Worm (Caenorhabditis elegans): ENCODE results near the gene F56A11.6.

F56A11.6 gene

ce11 chrIV:604144-604543, 22.1 kb upstream of the F56A11.6 start, which contains the start of gene col-102:
Gene col-102 (plus strand): TSS chrIV:604444.
- no peak for TF ChIP-seq sptf-1 (tag; optimal IDR thresholded peaks at IDR 0.05)
- TF ChIP-seq nhr-28 (tag; optimal IDR thresholded peaks at IDR 0.05): no peak
- TF ChIP-seq ham-2 (GFP tag; optimal IDR thresholded peaks at IDR 0.05): no peak
- TF ChIP-seq M03D4.4 (tag; optimal IDR thresholded peaks at IDR 0.05): no peak
- no peak for TF ChIP-seq unc-120 (tag; optimal IDR thresholded peaks at IDR 0.05; ENCODE audit: poor library complexity, severe bottlenecking)
- no peak for TF ChIP-seq nhr-237 (tag; optimal IDR thresholded peaks at IDR 0.05)

ce11 chrIV:603543-603942, 21.5 kb upstream of the F56A11.6 start, which contains the start of gene prmt-4:
Gene prmt-4 (minus strand): TSS chrIV:603643.
- no peak for TF ChIP-seq nhr-12 (tag; optimal IDR thresholded peaks at IDR 0.05)
- no peak for TF ChIP-seq mep-1 (tag; optimal IDR thresholded peaks at IDR 0.05)
- no peak for TF ChIP-seq lin-32 (GFP tag; optimal IDR thresholded peaks at IDR 0.05)
- TF ChIP-seq snpc-4 (tag; optimal IDR thresholded peaks at IDR 0.05): no peak
- TF ChIP-seq ceh-83 (GFP tag; optimal IDR thresholded peaks at IDR 0.05): no peak
- TF ChIP-seq unc-62 (GFP tag; optimal IDR thresholded peaks at IDR 0.05): no peak
- TF ChIP-seq lin-13 (tag; optimal IDR thresholded peaks at IDR 0.05): no peak
- TF ChIP-seq ham-2 (GFP tag; optimal IDR thresholded peaks at IDR 0.05): no peak
- TF ChIP-seq ces-1 (GFP tag; optimal IDR thresholded peaks at IDR 0.05): no peak
- TF ChIP-seq unc-39 (tag; optimal IDR thresholded peaks at IDR 0.05): no peak
- TF ChIP-seq lsy-2 (tag; optimal IDR thresholded peaks at IDR 0.05): no peak
- no peak for TF ChIP-seq flh-1 (GFP tag; optimal IDR thresholded peaks at IDR 0.05)

ce11 chrIV:601595-601994, 19.6 kb upstream of the F56A11.6 start, which contains the start of gene srt-59:
Gene srt-59 (minus strand): TSS chrIV:601695.
- TF ChIP-seq blmp-1 (tag; optimal IDR thresholded peaks at IDR 0.05) (no peak), sptf-1 (tag; optimal IDR thresholded peaks at IDR 0.05) (no peak), sem-2 (GFP tag; optimal IDR thresholded peaks at IDR 0.05) (no peak), ceh-43 (GFP tag; optimal IDR thresholded peaks at IDR 0.05) (no peak), elt-3 (tag; optimal IDR thresholded peaks at IDR 0.05) (no peak), snpc-4 (tag; optimal IDR thresholded peaks at IDR 0.05) (no peak), mls-2 (tag; optimal IDR thresholded peaks at IDR 0.05) (no peak), nhr-76 (tag; optimal IDR thresholded peaks at IDR 0.05) (no peak), nhr-12 (tag; optimal IDR thresholded peaks at IDR 0.05) (no peak), unc-39 (tag; optimal IDR thresholded peaks at IDR 0.05) (no peak), nhr-28 (tag; optimal IDR thresholded peaks at IDR 0.05) (no peak), tbx-8 (GFP tag; optimal IDR thresholded peaks at IDR 0.05) (no peak), elt-1 (tag; optimal IDR thresholded peaks at IDR 0.05; ENCODE audit: borderline replicate concordance, insufficient read depth) (no peak), bed-3 (GFP tag; optimal IDR thresholded peaks at IDR 0.05) (no peak), flh-1 (GFP tag; optimal IDR thresholded peaks at IDR 0.05) (no peak), ham-2 (GFP tag; optimal IDR thresholded peaks at IDR 0.05) (no peak), M03D4.4 (tag; optimal IDR thresholded peaks at IDR 0.05) (no peak), lin-32 (GFP tag; optimal IDR thresholded peaks at IDR 0.05) (no peak), ces-1 (GFP tag; optimal IDR thresholded peaks at IDR 0.05) (no peak)

ce11 chrIV:596292-596952, 14.4 kb upstream of the F56A11.6 start, which contains the start of the genes C18H7.7 and C18H7.11:
Gene C18H7.7 (minus strand): TSS chrIV:596392.
Gene C18H7.11 (plus strand): TSS chrIV:596902.
- no peak for TF ChIP-seq elt-1 (tag; optimal IDR thresholded peaks at IDR 0.05; ENCODE audit: borderline replicate concordance, insufficient read depth)
- no peak for TF ChIP-seq cnd-1 (tag; optimal IDR thresholded peaks at IDR 0.05)
- TF ChIP-seq ceh-83 (GFP tag; optimal IDR thresholded peaks at IDR 0.05): no peak

ce11 chrIV:594840-595239, 12.8 kb upstream of the F56A11.6 start:
- no peak for TF ChIP-seq ztf-11 (tag; optimal IDR thresholded peaks at IDR 0.05)
- TF ChIP-seq cnd-1 (tag; optimal IDR thresholded peaks at IDR 0.05): no peak
- no peak for TF ChIP-seq ces-1 (GFP tag; optimal IDR thresholded peaks at IDR 0.05)
- no peak for TF ChIP-seq nhr-12 (tag; optimal IDR thresholded peaks at IDR 0.05)
- no peak for TF ChIP-seq nhr-76 (tag; optimal IDR thresholded peaks at IDR 0.05)
- TF ChIP-seq elt-3 (tag; optimal IDR thresholded peaks at IDR 0.05): no peak
- TF ChIP-seq lsy-2 (tag; optimal IDR thresholded peaks at IDR 0.05): no peak

ce11 chrIV:593029-593428, 11.0 kb upstream of the F56A11.6 start, which contains the start of gene C18H7.4:
Gene C18H7.4 (plus strand): TSS chrIV:593329.
- TF ChIP-seq blmp-1 (tag; optimal IDR thresholded peaks at IDR 0.05) (no peak), tbx-8 (GFP tag; optimal IDR thresholded peaks at IDR 0.05) (no peak), ham-2 (GFP tag; optimal IDR thresholded peaks at IDR 0.05) (no peak), sptf-1 (tag; optimal IDR thresholded peaks at IDR 0.05) (no peak), nhr-76 (tag; optimal IDR thresholded peaks at IDR 0.05) (no peak), lin-13 (tag; optimal IDR thresholded peaks at IDR 0.05) (no peak), mep-1 (tag; optimal IDR thresholded peaks at IDR 0.05) (no peak), sem-2 (GFP tag; optimal IDR thresholded peaks at IDR 0.05) (no peak), pha-4 (tag; optimal IDR thresholded peaks at IDR 0.05) (no peak), unc-120 (tag; optimal IDR thresholded peaks at IDR 0.05; ENCODE audit: poor library complexity, severe bottlenecking) (no peak)
